Worm (Caenorhabditis elegans) whole organism, L4 larva: ENCODE measurements around the gene srx-125.

Experiments
- ama-1 ChIP-seq: fragments of 150-350 bp; optimal IDR thresholded peaks from 2 replicates; lab custom pipeline; 2014; ENCODE audit warnings: inconsistent platforms, mixed read lengths
- ceh-32 ChIP-seq: sonication (generic microtip); optimal IDR thresholded peaks from 2 replicates; lab custom pipeline; 2016; ENCODE audit warnings: mild to moderate bottlenecking, missing genetic modification characterization, missing compliant biosample characterization; ENCODE audit not compliant: poor library complexity
- dve-1 ChIP-seq: sonication (generic microtip); optimal IDR thresholded peaks from 2 replicates; lab custom pipeline; 2017; ENCODE audit warnings: antibody characterized with exemption, mild to moderate bottlenecking, missing genetic modification characterization, missing compliant biosample characterization; ENCODE audit not compliant: insufficient read depth
- hmg-1.1 ChIP-seq: fragments of 200-800 bp; sonication (Bioruptor generic); IDR thresholded peaks from 2 replicates; pipeline ENCODE4 v1.3.6; 2022; ENCODE audit warnings: missing genetic modification reagents, missing genetic modification characterization, missing compliant biosample characterization
- nhr-25 ChIP-seq: sonication (generic microtip); optimal IDR thresholded peaks from 2 replicates; lab custom pipeline; 2017; ENCODE audit warnings: missing genetic modification characterization, mild to moderate bottlenecking, missing compliant biosample characterization, antibody characterized with exemption, moderate library complexity, borderline replicate concordance; ENCODE audit not compliant: insufficient read depth
- pqm-1 ChIP-seq: sonication (generic microtip); optimal IDR thresholded peaks from 2 replicates; lab custom pipeline; 2017; ENCODE audit warnings: missing biosample characterization, missing genetic modification characterization
- sdz-12 ChIP-seq: fragments of 200-800 bp; sonication (Bioruptor generic); optimal IDR thresholded peaks from 2 replicates; lab custom pipeline; 2018; ENCODE audit warnings: mild to moderate bottlenecking, missing genetic modification characterization, missing compliant biosample characterization
- snpc-4 ChIP-seq: fragments of 150-350 bp; optimal IDR thresholded peaks from 2 replicates; lab custom pipeline; 2014; ENCODE audit warnings: missing biosample characterization, missing genetic modification characterization
- ztf-11 ChIP-seq: fragments of 150-350 bp; optimal IDR thresholded peaks from 2 replicates; lab custom pipeline; 2014; ENCODE audit warnings: missing biosample characterization, missing genetic modification characterization

ce11 chrV:13413301-13413700 is 46.2 kb downstream of the srx-125 start:
- TF ChIP-seq pqm-1 (tag; lab: Kevin White, UChicago): no peak
- TF ChIP-seq ceh-32 (tag; lab: Kevin White, UChicago): no peak
- TF ChIP-seq hmg-1.1 (GFP tag; lab: Robert Waterston, UW): no peak
- no peak for TF ChIP-seq ama-1 (lab: Kevin White, UChicago)
- no peak for TF ChIP-seq snpc-4 (tag; lab: Kevin White, UChicago)
- no peak for TF ChIP-seq sdz-12 (GFP tag; lab: Kevin White, UChicago)
- TF ChIP-seq dve-1: no peak
- TF ChIP-seq nhr-25 (tag; lab: Kevin White, UChicago): no peak
- TF ChIP-seq ztf-11 (tag; lab: Kevin White, UChicago): no peak
